Worm (Caenorhabditis elegans) whole organism, midembryonic: ENCODE measurements around the gene F54F7.6.

Experiments used
- T22C8.4 ChIP-seq: fragments of 200-800 bp; sonication (Bioruptor generic); IDR thresholded peaks from 2 replicates; pipeline ENCODE4 v1.3.6; 2022; ENCODE audit warnings: missing genetic modification characterization, missing compliant biosample characterization
- cog-1 ChIP-seq: sonication (generic microtip); optimal IDR thresholded peaks from 2 replicates; lab custom pipeline; 2016; ENCODE audit warnings: missing genetic modification characterization, missing compliant biosample characterization
- flt-1 ChIP-seq: fragments of 200-800 bp; sonication (Bioruptor generic); IDR thresholded peaks from 2 replicates; pipeline ENCODE4 v1.3.6; 2022; ENCODE audit warnings: missing genetic modification characterization, missing compliant biosample characterization
- klf-2 ChIP-seq: fragments of 200-800 bp; sonication (Bioruptor generic); conservative IDR thresholded peaks from 2 replicates; pipeline ENCODE4 v1.3.6; 2022; ENCODE audit warnings: missing genetic modification reagents, missing genetic modification characterization, missing compliant biosample characterization
- ref-1 ChIP-seq: fragments of 200-800 bp; sonication (Bioruptor generic); conservative IDR thresholded peaks from 2 replicates; pipeline ENCODE4 v1.3.6; 2022; ENCODE audit warnings: missing genetic modification reagents, missing genetic modification characterization, missing compliant biosample characterization
- tab-1 ChIP-seq: fragments of 200-800 bp; sonication (Bioruptor generic); IDR thresholded peaks from 2 replicates; pipeline ENCODE4 v1.3.6; 2022; ENCODE audit warnings: missing genetic modification characterization, missing compliant biosample characterization
- ztf-23 ChIP-seq: fragments of 200-800 bp; sonication (Bioruptor generic); IDR thresholded peaks from 2 replicates; pipeline ENCODE4 v1.3.6; 2022; ENCODE audit warnings: missing genetic modification reagents, missing genetic modification characterization, missing compliant biosample characterization
- ztf-29 ChIP-seq: fragments of 200-800 bp; sonication (Bioruptor generic); IDR thresholded peaks from 2 replicates; pipeline ENCODE4 v1.3.6; 2022; ENCODE audit warnings: missing genetic modification reagents, missing genetic modification characterization, missing compliant biosample characterization

- TF ChIP-seq ztf-29 (GFP tag; lab: Robert Waterston, UW) (no peak), ref-1 (GFP tag; lab: Robert Waterston, UW) (no peak), cog-1 (no peak), flt-1 (GFP tag; lab: Robert Waterston, UW) (no peak), ztf-23 (GFP tag; lab: Robert Waterston, UW) (no peak), tab-1 (GFP tag; lab: Robert Waterston, UW) (no peak), klf-2 (GFP tag; lab: Robert Waterston, UW) (no peak), T22C8.4 (GFP tag; lab: Robert Waterston, UW) (no peak)
Observed at ce11 chrX:11907263-11907662, 42.1 kb downstream of the F54F7.6 start, which contains the start of gene Y62H9A.11.
